Fruit fly (Drosophila melanogaster) whole organism, adult: ENCODE measurements around the gene comm.

Experiments used
- CG11617 ChIP-seq: fragments of 200-800 bp; sonication (Bioruptor generic); optimal IDR thresholded peaks from 2 replicates; lab custom pipeline; 2017; ENCODE audit warnings: mild to moderate bottlenecking, missing biosample characterization, missing genetic modification reagents, missing genetic modification characterization
- CG12768 ChIP-seq: fragments of 200-800 bp; sonication (Bioruptor generic); optimal IDR thresholded peaks from 2 replicates; lab custom pipeline; 2017; ENCODE audit warnings: missing biosample characterization, missing genetic modification characterization, mild to moderate bottlenecking, moderate library complexity, missing genetic modification reagents
- CG1620 ChIP-seq: fragments of 200-800 bp; sonication (Bioruptor generic); optimal IDR thresholded peaks from 2 replicates; lab custom pipeline; 2016; ENCODE audit warnings: missing biosample characterization, missing genetic modification characterization
- CG5204 ChIP-seq: fragments of 200-800 bp; sonication (Bioruptor generic); optimal IDR thresholded peaks from 2 replicates; lab custom pipeline; 2016; ENCODE audit warnings: missing biosample characterization, missing genetic modification characterization
- Crg-1 ChIP-seq: fragments of 200-800 bp; sonication (Bioruptor generic); optimal IDR thresholded peaks from 2 replicates; lab custom pipeline; 2016; ENCODE audit warnings: missing biosample characterization, missing genetic modification characterization

DNA sequence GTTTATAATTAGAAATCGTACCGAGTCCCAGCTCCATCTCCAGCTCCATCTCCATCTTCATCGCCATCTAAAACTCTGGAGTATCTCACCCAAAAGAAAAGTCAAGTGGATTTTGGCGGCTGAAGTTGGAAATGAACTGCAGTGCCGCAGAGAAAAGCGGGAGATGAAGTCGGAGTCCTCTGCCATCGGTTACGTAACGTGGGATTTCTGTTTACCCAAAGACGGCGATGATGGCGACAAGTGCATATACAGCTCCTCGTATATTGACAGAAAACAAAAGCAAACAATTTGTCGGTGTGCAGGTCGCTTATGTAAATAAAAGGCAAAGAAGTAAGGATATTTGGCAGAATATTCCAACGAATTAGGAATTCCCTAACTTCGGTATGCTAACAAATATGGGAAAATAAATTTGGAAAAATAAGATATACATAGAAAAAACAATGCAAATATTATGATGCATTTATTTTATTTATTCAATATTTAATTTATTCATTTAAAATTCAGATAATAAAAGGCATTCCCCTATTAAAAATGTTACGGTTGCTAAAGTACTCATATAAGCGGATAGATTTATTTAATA, 20.2 kb upstream of the comm start:
- TF ChIP-seq Crg-1 (GFP tag; lab: Kevin White, UChicago) (no peak), CG1620 (GFP tag; lab: Kevin White, UChicago) (no peak), CG12768 (GFP tag; lab: Kevin White, UChicago) (no peak), CG5204 (GFP tag; lab: Kevin White, UChicago) (no peak), CG11617 (no peak)
